Worm (Caenorhabditis elegans) whole organism, L4 larva: ENCODE results near the gene C10B5.1.

Experiments
- F10B5.3 ChIP-seq: sonication (generic microtip); optimal IDR thresholded peaks from 2 replicates; lab custom pipeline; 2016; ENCODE audit warnings: mild to moderate bottlenecking, missing genetic modification characterization, missing compliant biosample characterization
- F26F4.8 ChIP-seq: fragments of 200-800 bp; sonication (Bioruptor generic); conservative IDR thresholded peaks from 2 replicates; pipeline ENCODE4 v1.3.6; 2022; ENCODE audit warnings: missing genetic modification characterization, missing compliant biosample characterization
- F37D6.2 ChIP-seq: sonication (generic microtip); optimal IDR thresholded peaks from 2 replicates; lab custom pipeline; 2016; ENCODE audit warnings: mild to moderate bottlenecking, missing genetic modification characterization, missing compliant biosample characterization
- T20F7.1 ChIP-seq: fragments of 200-800 bp; sonication (Bioruptor generic); optimal IDR thresholded peaks from 2 replicates; lab custom pipeline; 2018; ENCODE audit warnings: mild to moderate bottlenecking, missing genetic modification characterization, missing compliant biosample characterization
- T26A8.4 ChIP-seq: fragments of 200-800 bp; sonication (Bioruptor generic); IDR thresholded peaks from 2 replicates; pipeline ENCODE4 v1.3.6; 2022; ENCODE audit warnings: missing genetic modification characterization, missing compliant biosample characterization
- ZK337.2 ChIP-seq: fragments of 200-800 bp; sonication (Bioruptor generic); IDR thresholded peaks from 2 replicates; pipeline ENCODE4 v1.3.6; 2022; ENCODE audit warnings: missing genetic modification reagents, missing genetic modification characterization, missing compliant biosample characterization
- ZK546.5 ChIP-seq, 2 experiments: sonication (generic microtip); optimal IDR thresholded peaks; 2 replicates each; lab custom pipeline; 2017; ENCODE audit warnings: missing biosample characterization in 2 of 2, missing genetic modification characterization in 2 of 2
- arid-1 ChIP-seq: fragments of 200-800 bp; sonication (Bioruptor generic); conservative IDR thresholded peaks from 2 replicates; pipeline ENCODE4 v1.3.6; 2022; ENCODE audit warnings: missing genetic modification reagents, missing genetic modification characterization, missing compliant biosample characterization
- ceh-20 ChIP-seq: fragments of 200-800 bp; sonication (Bioruptor generic); IDR thresholded peaks from 2 replicates; pipeline ENCODE4 v1.3.6; 2022; ENCODE audit warnings: missing genetic modification reagents, missing genetic modification characterization, missing compliant biosample characterization
- ceh-28 ChIP-seq: fragments of 150-350 bp; optimal IDR thresholded peaks from 2 replicates; lab custom pipeline; 2014; ENCODE audit warnings: missing biosample characterization, missing genetic modification reagents, missing genetic modification characterization
- ceh-62 ChIP-seq: sonication (generic microtip); optimal IDR thresholded peaks from 2 replicates; lab custom pipeline; 2017; ENCODE audit warnings: missing biosample characterization, missing genetic modification characterization
- dmd-9 ChIP-seq: fragments of 200-800 bp; sonication (Bioruptor generic); IDR thresholded peaks from 2 replicates; pipeline ENCODE4 v1.3.6; 2022; ENCODE audit warnings: missing genetic modification reagents, missing genetic modification characterization, missing compliant biosample characterization
- dpl-1 ChIP-seq: fragments of 150-350 bp; optimal IDR thresholded peaks from 2 replicates; lab custom pipeline; 2014; ENCODE audit warnings: missing biosample characterization, missing genetic modification reagents, missing genetic modification characterization
- egl-43 ChIP-seq: fragments of 200-800 bp; sonication (Bioruptor generic); IDR thresholded peaks from 2 replicates; pipeline ENCODE4 v1.3.6; 2022; ENCODE audit warnings: missing genetic modification reagents, missing genetic modification characterization, missing compliant biosample characterization
- hif-1 ChIP-seq, 2 experiments: sonication (generic microtip); optimal IDR thresholded peaks; 2 replicates each; lab custom pipeline; 2016 to 2017; ENCODE audit warnings: missing compliant biosample characterization in 2 of 2, missing genetic modification characterization in 2 of 2, missing genetic modification reagents in 2 of 2, missing genotype in 2 of 2, mild to moderate bottlenecking in 1 of 2
- hlh-11 ChIP-seq: fragments of 200-800 bp; sonication (Bioruptor generic); optimal IDR thresholded peaks from 2 replicates; lab custom pipeline; 2018; ENCODE audit warnings: mild to moderate bottlenecking, missing genetic modification characterization, missing compliant biosample characterization
- hlh-30 ChIP-seq: sonication (generic microtip); optimal IDR thresholded peaks from 2 replicates; lab custom pipeline; 2017; ENCODE audit warnings: antibody characterized with exemption, mild to moderate bottlenecking, missing genetic modification characterization, missing compliant biosample characterization; ENCODE audit not compliant: insufficient read depth
- jun-1 ChIP-seq: fragments of 150-350 bp; optimal IDR thresholded peaks from 2 replicates; lab custom pipeline; 2014; ENCODE audit warnings: missing biosample characterization, missing genetic modification reagents, missing genetic modification characterization
- lim-7 ChIP-seq: fragments of 200-800 bp; sonication (Bioruptor generic); IDR thresholded peaks from 2 replicates; pipeline ENCODE4 v1.3.6; 2022; ENCODE audit warnings: missing genetic modification characterization, missing compliant biosample characterization
- lin-1 ChIP-seq: fragments of 200-800 bp; sonication (Bioruptor generic); IDR thresholded peaks from 2 replicates; pipeline ENCODE4 v1.3.6; 2022; ENCODE audit warnings: missing genetic modification reagents, missing genetic modification characterization, missing compliant biosample characterization
- lin-13 ChIP-seq: fragments of 150-350 bp; optimal IDR thresholded peaks from 2 replicates; lab custom pipeline; 2014; ENCODE audit warnings: missing biosample characterization, missing genetic modification reagents, missing genetic modification characterization
- lin-15B ChIP-seq: fragments of 150-350 bp; sonication (generic microtip); optimal IDR thresholded peaks from 3 replicates; lab custom pipeline; 2014; ENCODE audit warnings: missing biosample characterization, missing genetic modification characterization
- lin-29 ChIP-seq: fragments of 200-800 bp; sonication (Bioruptor generic); IDR thresholded peaks from 2 replicates; pipeline ENCODE4 v1.3.6; 2022; ENCODE audit warnings: missing genetic modification reagents, missing genetic modification characterization, missing compliant biosample characterization
- lin-38 ChIP-seq: fragments of 200-800 bp; sonication (Bioruptor generic); IDR thresholded peaks from 2 replicates; pipeline ENCODE4 v1.3.6; 2022; ENCODE audit warnings: missing genetic modification reagents, missing genetic modification characterization, missing compliant biosample characterization
- lir-3 ChIP-seq: sonication (generic microtip); optimal IDR thresholded peaks from 2 replicates; lab custom pipeline; 2016; ENCODE audit warnings: mild to moderate bottlenecking, missing genetic modification characterization, missing compliant biosample characterization
- mep-1 ChIP-seq: fragments of 150-350 bp; sonication (generic microtip); optimal IDR thresholded peaks from 3 replicates; lab custom pipeline; 2014; ENCODE audit warnings: missing biosample characterization, missing genetic modification characterization
- mxl-2 ChIP-seq: fragments of 200-800 bp; sonication (Bioruptor generic); conservative IDR thresholded peaks from 2 replicates; pipeline ENCODE4 v1.3.6; 2022; ENCODE audit warnings: missing genetic modification reagents, missing genetic modification characterization, missing compliant biosample characterization
- mxl-3 ChIP-seq: fragments of 200-800 bp; sonication (Bioruptor generic); optimal IDR thresholded peaks from 2 replicates; lab custom pipeline; 2018; ENCODE audit warnings: mild to moderate bottlenecking, missing genetic modification characterization, missing compliant biosample characterization
- nhr-10 ChIP-seq: fragments of 150-350 bp; optimal IDR thresholded peaks from 2 replicates; lab custom pipeline; 2014; ENCODE audit warnings: missing biosample characterization, missing genetic modification characterization
- nhr-25 ChIP-seq: sonication (generic microtip); optimal IDR thresholded peaks from 2 replicates; lab custom pipeline; 2017; ENCODE audit warnings: missing genetic modification characterization, mild to moderate bottlenecking, missing compliant biosample characterization, antibody characterized with exemption, moderate library complexity, borderline replicate concordance; ENCODE audit not compliant: insufficient read depth
- nhr-28 ChIP-seq: fragments of 150-350 bp; optimal IDR thresholded peaks from 2 replicates; lab custom pipeline; 2014; ENCODE audit warnings: missing biosample characterization, missing genetic modification characterization
- nhr-42 ChIP-seq: fragments of 200-800 bp; sonication (Bioruptor generic); IDR thresholded peaks from 2 replicates; pipeline ENCODE4 v1.3.6; 2022; ENCODE audit warnings: missing genetic modification characterization, missing compliant biosample characterization
- nhr-48 ChIP-seq: sonication (generic microtip); optimal IDR thresholded peaks from 2 replicates; lab custom pipeline; 2016; ENCODE audit warnings: mild to moderate bottlenecking, missing genetic modification characterization, missing compliant biosample characterization
- nhr-6 ChIP-seq: fragments of 150-350 bp; optimal IDR thresholded peaks from 2 replicates; lab custom pipeline; 2014; ENCODE audit warnings: missing biosample characterization, missing genetic modification characterization
- nhr-77 ChIP-seq: fragments of 150-350 bp; optimal IDR thresholded peaks from 2 replicates; lab custom pipeline; 2014; ENCODE audit warnings: missing biosample characterization, missing genetic modification characterization
- php-3 ChIP-seq: fragments of 200-800 bp; sonication (Bioruptor generic); IDR thresholded peaks from 2 replicates; pipeline ENCODE4 v1.3.6; 2022; ENCODE audit warnings: missing genetic modification reagents, missing genetic modification characterization, missing compliant biosample characterization
- saeg-2 ChIP-seq: fragments of 200-800 bp; sonication (Bioruptor generic); IDR thresholded peaks from 2 replicates; pipeline ENCODE4 v1.3.6; 2022; ENCODE audit warnings: missing genetic modification reagents, missing genetic modification characterization, missing compliant biosample characterization
- sdz-12 ChIP-seq: fragments of 200-800 bp; sonication (Bioruptor generic); optimal IDR thresholded peaks from 2 replicates; lab custom pipeline; 2018; ENCODE audit warnings: mild to moderate bottlenecking, missing genetic modification characterization, missing compliant biosample characterization
- set-16 ChIP-seq: fragments of 200-800 bp; sonication (Bioruptor generic); IDR thresholded peaks from 2 replicates; pipeline ENCODE4 v1.3.6; 2022; ENCODE audit warnings: missing genetic modification reagents, missing genetic modification characterization, missing compliant biosample characterization
- snpc-4 ChIP-seq: fragments of 150-350 bp; optimal IDR thresholded peaks from 2 replicates; lab custom pipeline; 2014; ENCODE audit warnings: missing biosample characterization, missing genetic modification characterization
- unc-130 ChIP-seq: sonication (generic microtip); optimal IDR thresholded peaks from 2 replicates; lab custom pipeline; 2016; ENCODE audit warnings: missing genetic modification reagents, missing genetic modification characterization, missing compliant biosample characterization
- unc-62 ChIP-seq, 3 experiments: fragments of 150-350 bp in 1 of 3; sonication (generic microtip); optimal IDR thresholded peaks in 2 of 3; peaks in 1 of 3; 1 replicate in 1 of 3; 2 replicates in 2 of 3; lab custom pipeline; 2014 to 2017; ENCODE audit warnings: missing biosample characterization in 3 of 3, missing genetic modification characterization in 3 of 3, missing genetic modification reagents in 3 of 3, missing genotype in 1 of 3
- vab-7 ChIP-seq: fragments of 200-800 bp; sonication (Bioruptor generic); IDR thresholded peaks from 2 replicates; pipeline ENCODE4 v1.3.6; 2022; ENCODE audit warnings: missing genetic modification reagents, missing genetic modification characterization, missing compliant biosample characterization
- zfp-2 ChIP-seq: sonication (generic microtip); optimal IDR thresholded peaks from 2 replicates; lab custom pipeline; 2016; ENCODE audit warnings: mild to moderate bottlenecking, missing genetic modification characterization, missing compliant biosample characterization
- zfp-3 ChIP-seq: fragments of 200-800 bp; sonication (Bioruptor generic); conservative IDR thresholded peaks from 2 replicates; pipeline ENCODE4 v1.3.6; 2022; ENCODE audit warnings: missing genetic modification reagents, missing genetic modification characterization, missing compliant biosample characterization
- zip-11 ChIP-seq: fragments of 200-800 bp; sonication (Bioruptor generic); IDR thresholded peaks from 2 replicates; pipeline ENCODE4 v1.3.6; 2022; ENCODE audit warnings: missing genetic modification characterization, missing compliant biosample characterization

The C10B5.1 gene

DNA sequence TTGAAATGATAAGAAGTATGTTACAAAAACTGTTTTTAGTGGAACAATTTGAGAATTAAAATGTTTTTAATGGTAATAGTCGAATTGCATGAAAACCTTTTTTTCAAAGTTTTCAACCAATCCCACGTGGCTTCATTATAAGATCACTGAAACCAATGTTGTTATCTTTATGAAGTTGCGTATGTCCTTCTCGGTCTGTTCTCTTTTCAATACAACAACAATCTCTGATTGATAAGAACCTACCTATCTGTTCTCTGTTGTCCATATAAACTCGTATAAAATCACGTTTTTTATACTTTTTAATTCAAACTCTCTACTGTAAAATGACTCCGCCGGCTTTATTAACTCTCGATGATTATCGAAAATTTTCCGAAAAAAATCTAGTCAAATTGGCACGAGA lies 22.2 kb downstream of the C10B5.1 start, which contains the start of gene F41E6.5 (continued):
- TF ChIP-seq nhr-28 (tag; lab: Kevin White, UChicago) = peak; percentile 74
- TF ChIP-seq, all 104 proteins: peak for 11

DNA sequence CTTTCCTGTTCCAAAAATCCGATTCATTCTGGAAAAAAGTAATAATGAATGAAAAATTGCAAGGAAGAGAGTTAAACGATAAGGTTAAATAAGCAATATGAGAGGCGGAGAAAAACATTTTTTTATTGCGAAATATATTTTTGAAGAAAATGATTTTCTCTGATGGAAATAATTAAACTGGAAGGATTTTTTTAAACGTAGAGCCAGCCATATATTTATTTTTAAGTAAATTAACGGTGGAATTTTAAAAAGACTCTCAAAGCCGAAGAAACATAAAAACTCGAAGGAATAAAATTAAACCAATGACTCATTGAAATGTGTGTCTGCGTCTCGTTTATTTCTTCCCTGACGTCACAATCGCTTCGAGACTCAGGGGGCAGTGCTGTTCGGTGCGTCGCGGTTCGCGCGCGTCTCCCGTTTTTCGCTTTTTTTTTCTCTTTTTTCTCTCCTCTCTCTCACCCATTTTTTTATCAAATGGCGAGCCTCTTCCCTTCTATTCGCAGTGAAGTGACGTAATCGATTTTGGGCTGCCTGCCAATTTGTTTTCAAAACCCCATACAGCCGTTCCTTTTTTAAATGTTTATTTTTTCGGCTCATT lies 25.1 kb downstream of the C10B5.1 start, which contains the start of gene vps-60:
Gene vps-60, minus strand, starts transcription at position 30 of the 598 bp plus-strand sequence.
- no peak for TF ChIP-seq ZK546.5 (tag; optimal IDR thresholded peaks at IDR 0.05; lab: Kevin White, UChicago)
- peak; percentile 85 for TF ChIP-seq arid-1 (GFP tag; lab: Robert Waterston, UW)
- no peak for TF ChIP-seq ceh-62
- TF ChIP-seq snpc-4 (tag; lab: Kevin White, UChicago) = peak; percentile 18
- TF ChIP-seq saeg-2 (GFP tag; lab: Robert Waterston, UW) = 0 out of 2 replicates have a peak, but pooled peaks have one; percentile 42
- TF ChIP-seq lin-13 (GFP tag; lab: Kevin White, UChicago) = peak; percentile 81
- TF ChIP-seq nhr-77 (tag; lab: Kevin White, UChicago) = peak; percentile 95
- TF ChIP-seq nhr-42 (GFP tag; lab: Robert Waterston, UW) = peak; percentile 77; the same call in 1 of the 2 replicates
- no peak for TF ChIP-seq F10B5.3 (tag; lab: Kevin White, UChicago)
- peak; percentile 74; the same call in 1 of the 2 replicates for TF ChIP-seq egl-43 (GFP tag; lab: Robert Waterston, UW)
- peak; percentile 95 for TF ChIP-seq mep-1 (tag; lab: Kevin White, UChicago)
- peak; percentile 84 for TF ChIP-seq set-16 (GFP tag; lab: Robert Waterston, UW)
- TF ChIP-seq lim-7 (GFP tag; lab: Robert Waterston, UW) = 0 out of 2 replicates have a peak, but pooled peaks have one; percentile 26
- TF ChIP-seq ceh-20 = peak; percentile 89
- TF ChIP-seq nhr-25 (tag; lab: Kevin White, UChicago) = peak; percentile 94
- peak; percentile 82 for TF ChIP-seq dpl-1 (GFP tag; lab: Kevin White, UChicago)
- TF ChIP-seq F37D6.2 (tag; lab: Kevin White, UChicago) = peak; percentile 69
- peak; percentile 90 for TF ChIP-seq jun-1 (tag; lab: Kevin White, UChicago)
- peak; percentile 79 for TF ChIP-seq unc-130 (GFP tag; lab: Kevin White, UChicago)
- TF ChIP-seq F26F4.8 (GFP tag; lab: Robert Waterston, UW) = no peak
- TF ChIP-seq T26A8.4 = peak; percentile 85
- TF ChIP-seq zip-11 (GFP tag; lab: Robert Waterston, UW) = no peak
- TF ChIP-seq lin-29 (GFP tag; lab: Robert Waterston, UW) = peak; percentile 76; the same call in 1 of the 2 replicates
- TF ChIP-seq sdz-12 = peak; percentile 30
- TF ChIP-seq nhr-6 (tag; lab: Kevin White, UChicago) = peak; percentile 97
- TF ChIP-seq mxl-2 (GFP tag; lab: Robert Waterston, UW) = 0 out of 2 replicates have a peak, but pooled peaks have one; percentile 15
- TF ChIP-seq lin-15B (tag; lab: Kevin White, UChicago) = no peak
- peak; percentile 70 for TF ChIP-seq zfp-2
- TF ChIP-seq lir-3 = no peak
- peak; percentile 97 for TF ChIP-seq hlh-11
- peak; percentile 56 for TF ChIP-seq vab-7 (GFP tag; lab: Robert Waterston, UW)
- TF ChIP-seq zfp-3 (GFP tag; lab: Robert Waterston, UW) = peak; percentile 55; the same call in 1 of the 2 replicates
- peak; percentile 77 for TF ChIP-seq lin-38 (GFP tag; lab: Robert Waterston, UW)
- TF ChIP-seq hlh-30 (tag; lab: Kevin White, UChicago) = peak; percentile 93
- peak; percentile 58 for TF ChIP-seq mxl-3 (GFP tag; lab: Kevin White, UChicago)
- no peak for TF ChIP-seq dmd-9 (GFP tag; lab: Robert Waterston, UW)
- TF ChIP-seq php-3 (GFP tag; lab: Robert Waterston, UW) = 0 out of 2 replicates have a peak, but pooled peaks have one; percentile 58
- TF ChIP-seq nhr-48 (tag; lab: Kevin White, UChicago) = peak; percentile 90
- peak in 1 of 2 experiments; percentile 96 for TF ChIP-seq unc-62 (GFP tag; optimal IDR thresholded peaks at IDR 0.05 in 1 of 2; lab: Kevin White, UChicago)
- TF ChIP-seq unc-62 (tag; optimal IDR thresholded peaks at IDR 0.05; lab: Kevin White, UChicago) = no peak
- TF ChIP-seq T20F7.1 (GFP tag; lab: Kevin White, UChicago) = peak; percentile 84
- peak; percentile 86 for TF ChIP-seq nhr-10 (tag; lab: Kevin White, UChicago)
- TF ChIP-seq ZK337.2 = no peak
- peak; percentile 64 for TF ChIP-seq lin-1 (GFP tag; lab: Robert Waterston, UW)
- TF ChIP-seq hif-1 (tag; optimal IDR thresholded peaks at IDR 0.05; lab: Kevin White, UChicago) = peak; percentile 37 to 88
- TF ChIP-seq ceh-28 (tag; lab: Kevin White, UChicago) = peak; percentile 33
- TF ChIP-seq nhr-28 (tag; lab: Kevin White, UChicago) = peak; percentile 82
